Fruit fly (Drosophila melanogaster) whole organism, prepupa: Measurements from ENCODE around the gene AstCC.

Experiments used
- Blimp-1 ChIP-seq: fragments of 200-800 bp; sonication (Bioruptor generic); optimal IDR thresholded peaks from 3 replicates; lab custom pipeline; 2017; ENCODE audit warnings: missing biosample characterization, missing genetic modification characterization, mild to moderate bottlenecking, moderate library complexity, missing genetic modification reagents
- CG10631 ChIP-seq: fragments of 200-800 bp; sonication (Bioruptor generic); optimal IDR thresholded peaks from 2 replicates; lab custom pipeline; 2016; ENCODE audit warnings: missing biosample characterization, missing genetic modification characterization
- CG10669 ChIP-seq: fragments of 200-800 bp; sonication (Bioruptor generic); optimal IDR thresholded peaks from 3 replicates; lab custom pipeline; 2018; ENCODE audit warnings: missing biosample characterization, mild to moderate bottlenecking, missing genetic modification characterization, moderate library complexity
- CG11902 ChIP-seq: fragments of 200-800 bp; sonication (Bioruptor generic); optimal IDR thresholded peaks from 3 replicates; lab custom pipeline; 2016; ENCODE audit warnings: missing biosample characterization, missing genetic modification characterization
- CG15336 ChIP-seq: fragments of 200-800 bp; sonication (Bioruptor generic); IDR thresholded peaks from 2 replicates; pipeline ENCODE4 v1.3.6; 2022; ENCODE audit warnings: missing biosample characterization, missing genetic modification characterization
- CG1621 ChIP-seq: fragments of 200-800 bp; sonication (Bioruptor generic); optimal IDR thresholded peaks from 3 replicates; lab custom pipeline; 2018; ENCODE audit warnings: missing biosample characterization, mild to moderate bottlenecking, missing genetic modification characterization
- CG16779 ChIP-seq: fragments of 200-800 bp; sonication (Bioruptor generic); optimal IDR thresholded peaks from 3 replicates; lab custom pipeline; 2017; ENCODE audit warnings: missing biosample characterization, mild to moderate bottlenecking, missing genetic modification characterization
- CG34406 ChIP-seq: fragments of 200-800 bp; sonication (Bioruptor generic); optimal IDR thresholded peaks from 3 replicates; lab custom pipeline; 2016; ENCODE audit warnings: missing biosample characterization, missing genetic modification characterization
- CG6163 ChIP-seq: fragments of 200-800 bp; sonication (Bioruptor generic); IDR thresholded peaks from 3 replicates; pipeline ENCODE4 v1.3.6; 2022; ENCODE audit warnings: missing biosample characterization, missing genetic modification characterization
- CG6276 ChIP-seq: fragments of 200-800 bp; sonication (Bioruptor generic); optimal IDR thresholded peaks from 2 replicates; lab custom pipeline; 2017; ENCODE audit warnings: missing biosample characterization, mild to moderate bottlenecking, missing genetic modification characterization
- CG6792 ChIP-seq: fragments of 200-800 bp; sonication (Bioruptor generic); optimal IDR thresholded peaks from 3 replicates; lab custom pipeline; 2016; ENCODE audit warnings: missing biosample characterization, missing genetic modification characterization
- CG6854 ChIP-seq: fragments of 200-800 bp; sonication (Bioruptor generic); optimal IDR thresholded peaks from 2 replicates; lab custom pipeline; 2017; ENCODE audit warnings: missing biosample characterization, mild to moderate bottlenecking, missing genetic modification characterization
- CG8119 ChIP-seq: fragments of 200-800 bp; sonication (Bioruptor generic); IDR thresholded peaks from 3 replicates; pipeline ENCODE4 v1.3.6; 2022; ENCODE audit warnings: missing biosample characterization, missing genetic modification characterization
- CG8319 ChIP-seq: fragments of 200-800 bp; sonication (Bioruptor generic); optimal IDR thresholded peaks from 3 replicates; lab custom pipeline; 2016; ENCODE audit warnings: missing biosample characterization, missing genetic modification characterization
- CG8632 ChIP-seq: fragments of 200-800 bp; sonication (Bioruptor generic); optimal IDR thresholded peaks from 3 replicates; lab custom pipeline; 2016; ENCODE audit warnings: missing biosample characterization, missing genetic modification characterization
- Eip75B ChIP-seq: fragments of 200-800 bp; sonication (Bioruptor generic); optimal IDR thresholded peaks from 3 replicates; lab custom pipeline; 2016; ENCODE audit warnings: missing biosample characterization, missing genetic modification characterization
- Eip78C ChIP-seq: fragments of 200-800 bp; sonication (Bioruptor generic); peaks from one replicate; lab custom pipeline; 2016; ENCODE audit warnings: missing biosample characterization, missing genetic modification characterization
- Eip93F ChIP-seq: fragments of 200-800 bp; sonication (Bioruptor generic); optimal IDR thresholded peaks from 2 replicates; lab custom pipeline; 2016; ENCODE audit warnings: missing biosample characterization, mild to moderate bottlenecking, missing genetic modification characterization
- Ets21C ChIP-seq: fragments of 200-800 bp; sonication (Bioruptor generic); optimal IDR thresholded peaks from 3 replicates; lab custom pipeline; 2016; ENCODE audit warnings: missing biosample characterization, missing genetic modification characterization
- Gug ChIP-seq: fragments of 200-800 bp; sonication (Bioruptor generic); IDR thresholded peaks from 2 replicates; pipeline ENCODE4 v1.3.6; 2022; ENCODE audit warnings: missing biosample characterization, missing genetic modification characterization
- Hr38 ChIP-seq: sonication (Bioruptor generic); optimal IDR thresholded peaks from 2 replicates; lab custom pipeline; 2016; ENCODE audit warnings: missing biosample characterization, missing genetic modification characterization
- Hr39 ChIP-seq: fragments of 200-800 bp; sonication (Bioruptor generic); optimal IDR thresholded peaks from 2 replicates; lab custom pipeline; 2016; ENCODE audit warnings: missing biosample characterization, missing genetic modification characterization
- Hr4 ChIP-seq: fragments of 200-800 bp; sonication (Bioruptor generic); optimal IDR thresholded peaks from 3 replicates; lab custom pipeline; 2016; ENCODE audit warnings: missing biosample characterization, missing genetic modification characterization
- Lpt ChIP-seq: fragments of 200-800 bp; sonication (Bioruptor generic); optimal IDR thresholded peaks from 3 replicates; lab custom pipeline; 2016; ENCODE audit warnings: missing biosample characterization, missing genetic modification characterization
- Met ChIP-seq: fragments of 200-800 bp; sonication (Bioruptor generic); optimal IDR thresholded peaks from 3 replicates; lab custom pipeline; 2016; ENCODE audit warnings: missing biosample characterization, missing genetic modification characterization
- OdsH ChIP-seq: fragments of 200-800 bp; sonication (Bioruptor generic); optimal IDR thresholded peaks from 3 replicates; lab custom pipeline; 2016; ENCODE audit warnings: missing biosample characterization, missing genetic modification characterization
- Smox ChIP-seq: fragments of 200-800 bp; sonication (Bioruptor generic); optimal IDR thresholded peaks from 3 replicates; lab custom pipeline; 2016; ENCODE audit warnings: missing biosample characterization, missing genetic modification characterization
- Sox14 ChIP-seq: fragments of 200-800 bp; sonication (Bioruptor generic); optimal IDR thresholded peaks from 3 replicates; lab custom pipeline; 2016; ENCODE audit warnings: missing biosample characterization, missing genetic modification characterization
- Sox15 ChIP-seq: fragments of 200-800 bp; sonication (Bioruptor generic); optimal IDR thresholded peaks from 3 replicates; lab custom pipeline; 2016; ENCODE audit warnings: missing biosample characterization, missing genetic modification characterization
- achi ChIP-seq: fragments of 200-800 bp; sonication (Bioruptor generic); optimal IDR thresholded peaks from 3 replicates; lab custom pipeline; 2016; ENCODE audit warnings: missing biosample characterization, missing genetic modification characterization
- acj6 ChIP-seq: fragments of 200-800 bp; sonication (Bioruptor generic); optimal IDR thresholded peaks from 3 replicates; lab custom pipeline; 2016; ENCODE audit warnings: missing biosample characterization, missing genetic modification characterization
- cyc ChIP-seq: fragments of 200-800 bp; sonication (Bioruptor generic); optimal IDR thresholded peaks from 3 replicates; lab custom pipeline; 2016; ENCODE audit warnings: missing biosample characterization, missing genetic modification characterization
- dac ChIP-seq: fragments of 200-800 bp; sonication (Bioruptor generic); optimal IDR thresholded peaks from 2 replicates; lab custom pipeline; 2017; ENCODE audit warnings: missing biosample characterization, mild to moderate bottlenecking, missing genetic modification characterization
- dsx ChIP-seq: fragments of 200-800 bp; optimal IDR thresholded peaks from 3 replicates; lab custom pipeline; 2019; ENCODE audit warnings: missing biosample characterization, mild to moderate bottlenecking, missing genetic modification characterization, moderate library complexity; ENCODE audit not compliant: poor library complexity, severe bottlenecking
- eg ChIP-seq: fragments of 200-800 bp; sonication (Bioruptor generic); IDR thresholded peaks from 3 replicates; pipeline ENCODE4 v1.3.6; 2022; ENCODE audit warnings: missing biosample characterization, missing genetic modification characterization
- esn ChIP-seq: fragments of 200-800 bp; sonication (Bioruptor generic); optimal IDR thresholded peaks from 2 replicates; lab custom pipeline; 2016; ENCODE audit warnings: missing biosample characterization, mild to moderate bottlenecking, missing genetic modification characterization, moderate library complexity
- fd59A ChIP-seq: fragments of 200-800 bp; sonication (Bioruptor generic); optimal IDR thresholded peaks from 2 replicates; lab custom pipeline; 2017; ENCODE audit warnings: missing biosample characterization, mild to moderate bottlenecking, missing genetic modification characterization, missing genetic modification reagents
- fd85E ChIP-seq: fragments of 200-800 bp; sonication (Bioruptor generic); optimal IDR thresholded peaks from 3 replicates; lab custom pipeline; 2016; ENCODE audit warnings: missing biosample characterization, missing genetic modification characterization
- fkh ChIP-seq: fragments of 200-800 bp; sonication (Bioruptor generic); optimal IDR thresholded peaks from 3 replicates; lab custom pipeline; 2017; ENCODE audit warnings: missing biosample characterization, mild to moderate bottlenecking, missing genetic modification characterization, moderate library complexity
- lz ChIP-seq: fragments of 200-800 bp; sonication (Bioruptor generic); optimal IDR thresholded peaks from 3 replicates; lab custom pipeline; 2016; ENCODE audit warnings: missing biosample characterization, missing genetic modification characterization
- net ChIP-seq: fragments of 200-800 bp; sonication (Bioruptor generic); optimal IDR thresholded peaks from 3 replicates; lab custom pipeline; 2016; ENCODE audit warnings: missing biosample characterization, missing genetic modification characterization
- pdm3 ChIP-seq: fragments of 200-800 bp; sonication (Bioruptor generic); optimal IDR thresholded peaks from 3 replicates; lab custom pipeline; 2016; ENCODE audit warnings: missing biosample characterization, missing genetic modification characterization
- salr ChIP-seq, 2 experiments: fragments of 200-800 bp; sonication (Bioruptor generic); optimal IDR thresholded peaks; 3 replicates each; lab custom pipeline; 2016 to 2018; ENCODE audit warnings: missing biosample characterization in 2 of 2, missing genetic modification characterization in 2 of 2, mild to moderate bottlenecking in 1 of 2
- svp ChIP-seq: fragments of 200-800 bp; sonication (Bioruptor generic); peaks from one replicate; lab custom pipeline; 2016; ENCODE audit warnings: missing biosample characterization, missing genetic modification characterization
- topi ChIP-seq: fragments of 200-800 bp; sonication (Bioruptor generic); optimal IDR thresholded peaks from 3 replicates; lab custom pipeline; 2016; ENCODE audit warnings: missing biosample characterization, missing genetic modification characterization
- vri ChIP-seq: fragments of 200-800 bp; sonication (Bioruptor generic); optimal IDR thresholded peaks from 3 replicates; lab custom pipeline; 2016; ENCODE audit warnings: missing biosample characterization, mild to moderate bottlenecking, missing genetic modification characterization

The AstCC gene

DNA sequence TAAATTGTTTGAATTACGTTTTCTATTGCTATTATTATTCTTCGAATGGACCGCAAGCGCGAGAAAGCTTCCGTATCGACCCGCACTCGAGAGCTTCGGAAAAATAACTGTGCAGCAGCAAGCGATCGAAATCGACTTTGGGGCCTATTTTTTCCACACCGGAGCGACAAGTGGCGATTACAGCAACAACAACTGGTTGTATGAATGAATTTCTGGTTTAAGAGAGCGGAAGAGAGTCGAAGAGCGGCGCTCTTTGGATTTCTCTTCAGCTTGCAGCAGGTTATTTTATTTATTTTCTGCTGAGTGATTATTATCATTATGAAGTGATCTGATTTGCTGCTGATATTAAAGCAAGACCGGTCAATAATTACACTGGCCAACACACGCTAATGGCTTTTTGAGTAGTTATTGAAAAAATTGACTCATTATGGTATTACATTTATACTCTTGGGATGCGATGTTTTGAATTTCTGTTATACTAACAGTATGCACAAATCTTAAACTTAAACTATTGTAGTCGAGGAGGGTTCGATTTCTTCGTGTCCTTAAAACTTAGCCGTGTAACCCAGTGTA, 18.1 kb downstream of the AstCC start, which contains the start of gene Samuel (continued):
- peak; percentile 42 for TF ChIP-seq OdsH
- TF ChIP-seq acj6, result peak; percentile 11
- TF ChIP-seq cyc (GFP tag; lab: Kevin White, UChicago), result no peak
- no peak for TF ChIP-seq Sox15 (GFP tag; lab: Kevin White, UChicago)
- peak; percentile 36 for TF ChIP-seq CG6792 (GFP tag; lab: Kevin White, UChicago)
- peak; percentile 23 for TF ChIP-seq achi
- TF ChIP-seq CG6854 (GFP tag; lab: Kevin White, UChicago), result peak; percentile 87
- no peak for TF ChIP-seq CG11902 (GFP tag; lab: Kevin White, UChicago)
- TF ChIP-seq fd85E (GFP tag; lab: Kevin White, UChicago), result no peak

dm6 chr2L:11065932-11066823, 18.9 kb downstream of the AstCC start:
- peak; percentile 77 for TF ChIP-seq Hr4 (GFP tag; lab: Kevin White, UChicago)
- TF ChIP-seq pdm3 (GFP tag; lab: Kevin White, UChicago), result peak; percentile 57
- TF ChIP-seq Lpt (GFP tag; lab: Kevin White, UChicago), result peak; percentile 46
- TF ChIP-seq vri, result peak; percentile 14
- TF ChIP-seq Eip93F, result no peak
- peak; percentile 75 for TF ChIP-seq svp (GFP tag; lab: Kevin White, UChicago)
- no peak for TF ChIP-seq CG10631 (GFP tag; lab: Kevin White, UChicago)
- peak; percentile 60 for TF ChIP-seq Sox15 (GFP tag; lab: Kevin White, UChicago)
- peak; percentile 76 for TF ChIP-seq Met (GFP tag; lab: Kevin White, UChicago)
- TF ChIP-seq Hr38 (GFP tag; lab: Kevin White, UChicago), result no peak
- TF ChIP-seq Sox14 (GFP tag; lab: Kevin White, UChicago), result peak; percentile 79
- TF ChIP-seq CG1621 (tag; lab: Kevin White, UChicago), result no peak
- 0 out of 3 replicates have a peak, but pooled peaks have one; percentile 31 for TF ChIP-seq CG6163 (GFP tag; lab: Robert Waterston, UW)
- TF ChIP-seq Smox (GFP tag; lab: Kevin White, UChicago), result peak; percentile 58
- TF ChIP-seq CG16779 (tag; lab: Kevin White, UChicago), result no peak
- peak; percentile 12 for TF ChIP-seq fd59A (GFP tag; lab: Kevin White, UChicago)
- TF ChIP-seq fd85E (GFP tag; lab: Kevin White, UChicago), result no peak
- TF ChIP-seq lz (GFP tag; lab: Kevin White, UChicago), result peak; percentile 74
- TF ChIP-seq achi, result peak; percentile 60
- peak in 1 of 2 experiments; percentile 26 for TF ChIP-seq salr (GFP tag; optimal IDR thresholded peaks at IDR 0.05; lab: Kevin White, UChicago)
- no peak for TF ChIP-seq dsx
- TF ChIP-seq cyc (GFP tag; lab: Kevin White, UChicago), result peak; percentile 66
- TF ChIP-seq fkh (GFP tag; lab: Kevin White, UChicago), result no peak
- peak; percentile 69 for TF ChIP-seq acj6
- TF ChIP-seq Eip78C (GFP tag; lab: Kevin White, UChicago), result peak; percentile 88
- TF ChIP-seq CG8632 (GFP tag; lab: Kevin White, UChicago), result peak; percentile 25
- TF ChIP-seq CG8319 (GFP tag; lab: Kevin White, UChicago), result peak; percentile 42
- TF ChIP-seq CG11902 (GFP tag; lab: Kevin White, UChicago), result peak; percentile 58
- no peak for TF ChIP-seq CG6854 (GFP tag; lab: Kevin White, UChicago)
- TF ChIP-seq topi (GFP tag; lab: Kevin White, UChicago), result peak; percentile 74
- TF ChIP-seq CG6792 (GFP tag; lab: Kevin White, UChicago), result peak; percentile 55
- TF ChIP-seq esn (GFP tag; lab: Kevin White, UChicago), result peak; percentile 65
- TF ChIP-seq CG34406 (GFP tag; lab: Kevin White, UChicago), result peak; percentile 60
- TF ChIP-seq CG8119 (GFP tag; lab: Robert Waterston, UW), result peak; percentile 68
- TF ChIP-seq CG10669 (GFP tag; lab: Kevin White, UChicago), result peak; percentile 54
- peak; percentile 81 for TF ChIP-seq Hr39 (GFP tag; lab: Kevin White, UChicago)
- TF ChIP-seq Ets21C (GFP tag; lab: Kevin White, UChicago), result peak; percentile 75
- TF ChIP-seq Eip75B, result peak; percentile 48
- no peak for TF ChIP-seq Blimp-1 (GFP tag; lab: Kevin White, UChicago)
- peak; percentile 24 for TF ChIP-seq CG6276 (GFP tag; lab: Kevin White, UChicago)
- peak; percentile 53 for TF ChIP-seq OdsH
- peak; percentile 31; the same call in 1 of the 2 replicates for TF ChIP-seq Gug (GFP tag; lab: Robert Waterston, UW)
- TF ChIP-seq dac (GFP tag; lab: Kevin White, UChicago), result peak; percentile 42
- TF ChIP-seq CG15336, result peak; percentile 65
- peak; percentile 41 for TF ChIP-seq net (GFP tag; lab: Kevin White, UChicago)
- TF ChIP-seq eg (GFP tag; lab: Robert Waterston, UW), result peak; percentile 72
